Worm (Caenorhabditis elegans) whole organism, early embryonic: ENCODE measurements around the gene farl-11.

Source experiments
- B0310.2 ChIP-seq: sonication (generic microtip); optimal IDR thresholded peaks from 2 replicates; lab custom pipeline; 2016; ENCODE audit warnings: mild to moderate bottlenecking, missing genetic modification characterization, missing compliant biosample characterization
- F13C5.2 ChIP-seq: sonication (generic microtip); optimal IDR thresholded peaks from 2 replicates; lab custom pipeline; 2017; ENCODE audit warnings: mild to moderate bottlenecking, missing genetic modification characterization, inconsistent platforms, missing compliant biosample characterization
- aly-1 ChIP-seq: sonication (generic microtip); optimal IDR thresholded peaks from 2 replicates; lab custom pipeline; 2016; ENCODE audit warnings: missing genetic modification characterization, missing compliant biosample characterization
- ama-1 ChIP-seq: fragments of 150-350 bp; optimal IDR thresholded peaks from 2 replicates; lab custom pipeline; 2014
- ceh-13 ChIP-seq: fragments of 200-800 bp; sonication (Bioruptor generic); optimal IDR thresholded peaks from 2 replicates; lab custom pipeline; 2018; ENCODE audit warnings: mild to moderate bottlenecking, missing genetic modification characterization, missing compliant biosample characterization
- ceh-36 ChIP-seq: sonication (generic microtip); optimal IDR thresholded peaks from 2 replicates; lab custom pipeline; 2016; ENCODE audit warnings: missing genetic modification characterization, inconsistent platforms, missing compliant biosample characterization
- ets-7 ChIP-seq: sonication (generic microtip); optimal IDR thresholded peaks from 2 replicates; lab custom pipeline; 2016; ENCODE audit warnings: missing genotype, missing genetic modification characterization, missing compliant biosample characterization
- flt-1 ChIP-seq: fragments of 200-800 bp; sonication (Bioruptor generic); IDR thresholded peaks from 2 replicates; pipeline ENCODE4 v1.3.6; 2022; ENCODE audit warnings: missing genetic modification characterization, missing compliant biosample characterization
- hmbx-1 ChIP-seq: sonication (generic microtip); optimal IDR thresholded peaks from 2 replicates; lab custom pipeline; 2016; ENCODE audit warnings: mild to moderate bottlenecking, missing genetic modification characterization, missing compliant biosample characterization
- hmg-4 ChIP-seq: fragments of 200-800 bp; sonication (Bioruptor generic); optimal IDR thresholded peaks from 2 replicates; lab custom pipeline; 2018; ENCODE audit warnings: mild to moderate bottlenecking, missing genetic modification characterization, missing compliant biosample characterization
- hnd-1 ChIP-seq: sonication (generic microtip); optimal IDR thresholded peaks from 2 replicates; lab custom pipeline; 2016; ENCODE audit warnings: missing genetic modification characterization, missing compliant biosample characterization
- pes-1 ChIP-seq: fragments of 200-800 bp; sonication (Bioruptor generic); IDR thresholded peaks from 2 replicates; pipeline ENCODE4 v1.3.6; 2022; ENCODE audit warnings: missing genetic modification reagents, missing genetic modification characterization, missing compliant biosample characterization
- scrt-1 ChIP-seq: fragments of 200-800 bp; sonication (Bioruptor generic); IDR thresholded peaks from 2 replicates; pipeline ENCODE4 v1.3.6; 2022; ENCODE audit warnings: missing genetic modification characterization, missing compliant biosample characterization
- sea-1 ChIP-seq: fragments of 200-800 bp; sonication (Bioruptor generic); conservative IDR thresholded peaks from 2 replicates; pipeline ENCODE4 v1.3.6; 2022; ENCODE audit warnings: missing genetic modification characterization, missing compliant biosample characterization
- tbx-11 ChIP-seq: fragments of 200-800 bp; sonication (Bioruptor generic); IDR thresholded peaks from 2 replicates; pipeline ENCODE4 v1.3.6; 2022; ENCODE audit warnings: missing genetic modification characterization, missing compliant biosample characterization
- tbx-37 ChIP-seq: fragments of 200-800 bp; sonication (Bioruptor generic); conservative IDR thresholded peaks from 2 replicates; pipeline ENCODE4 v1.3.6; 2022; ENCODE audit warnings: missing genetic modification reagents, missing genetic modification characterization, missing compliant biosample characterization
- tra-4 ChIP-seq: sonication (generic microtip); optimal IDR thresholded peaks from 2 replicates; lab custom pipeline; 2017; ENCODE audit warnings: missing genetic modification characterization, missing compliant biosample characterization

Gene farl-11

DNA sequence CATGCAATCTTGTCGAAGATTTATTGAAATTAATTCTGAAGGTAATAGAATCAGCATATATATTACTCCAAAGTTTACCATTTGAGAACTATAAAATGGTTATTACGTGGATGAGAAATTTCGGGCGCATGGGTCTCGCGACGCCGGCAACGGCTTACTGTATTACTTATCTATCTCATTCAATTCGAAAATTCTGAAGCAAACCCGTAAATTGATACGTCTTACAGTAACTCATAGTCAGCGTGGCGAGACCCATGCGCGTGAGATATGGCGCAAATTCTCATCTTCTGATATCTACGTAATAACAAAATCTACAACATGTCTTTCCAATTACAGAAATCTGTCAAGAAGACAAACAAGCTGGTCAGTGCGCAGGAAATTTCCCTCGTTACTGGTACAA lies 14.7 kb upstream of the farl-11 start:
- TF ChIP-seq tbx-11 (GFP tag; lab: Robert Waterston, UW) (no peak), B0310.2 (tag; lab: Kevin White, UChicago) (no peak), F13C5.2 (tag; lab: Kevin White, UChicago) (no peak), ets-7 (tag; lab: Kevin White, UChicago) (no peak), hmbx-1 (no peak), pes-1 (GFP tag; lab: Robert Waterston, UW) (no peak)

DNA sequence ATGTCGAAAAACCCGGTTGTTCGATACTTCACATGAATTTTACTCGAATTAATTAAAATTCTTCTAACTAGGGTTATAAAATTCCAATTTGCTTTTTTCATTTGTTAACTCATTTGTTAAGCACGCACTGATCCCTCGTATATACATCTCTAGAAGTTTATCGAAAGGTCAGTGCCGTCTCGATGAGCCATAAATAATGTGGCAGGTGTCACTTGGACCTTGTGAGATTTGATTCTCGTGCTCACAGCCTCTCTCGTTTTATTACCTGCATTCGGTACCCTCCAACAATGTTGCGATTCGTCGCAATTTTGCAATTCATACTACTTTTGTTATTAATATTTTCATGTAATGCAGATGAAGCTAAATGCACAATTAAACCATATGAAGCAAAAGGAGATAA lies 11.5 kb upstream of the farl-11 start, which contains the start of gene spon-1:
Gene spon-1, plus strand, starts transcription at position 208 of the 400 bp plus-strand sequence.
- no peak for TF ChIP-seq scrt-1 (GFP tag; lab: Robert Waterston, UW)
- TF ChIP-seq ets-7 (tag; lab: Kevin White, UChicago), result no peak
- no peak for TF ChIP-seq tbx-11 (GFP tag; lab: Robert Waterston, UW)
- TF ChIP-seq hmbx-1, result no peak
- TF ChIP-seq pes-1 (GFP tag; lab: Robert Waterston, UW), result no peak
- no peak for TF ChIP-seq F13C5.2 (tag; lab: Kevin White, UChicago)
- no peak for TF ChIP-seq tbx-37 (GFP tag; lab: Robert Waterston, UW)
- no peak for TF ChIP-seq flt-1
- TF ChIP-seq ama-1 (lab: Kevin White, UChicago), result no peak

- no peak for TF ChIP-seq hnd-1
- no peak for TF ChIP-seq ama-1 (lab: Kevin White, UChicago)
- no peak for TF ChIP-seq tbx-37 (GFP tag; lab: Robert Waterston, UW)
- TF ChIP-seq flt-1, result no peak
- TF ChIP-seq tbx-11 (GFP tag; lab: Robert Waterston, UW), result no peak
- TF ChIP-seq ceh-13, result no peak
- no peak for TF ChIP-seq B0310.2 (tag; lab: Kevin White, UChicago)
These were observed 10.8 kb upstream of the farl-11 start, which contains the start of gene cutl-5 for ce11 chrII:7115638-7116037. TSS of gene cutl-5 (minus strand) at chrII:7115906.

DNA sequence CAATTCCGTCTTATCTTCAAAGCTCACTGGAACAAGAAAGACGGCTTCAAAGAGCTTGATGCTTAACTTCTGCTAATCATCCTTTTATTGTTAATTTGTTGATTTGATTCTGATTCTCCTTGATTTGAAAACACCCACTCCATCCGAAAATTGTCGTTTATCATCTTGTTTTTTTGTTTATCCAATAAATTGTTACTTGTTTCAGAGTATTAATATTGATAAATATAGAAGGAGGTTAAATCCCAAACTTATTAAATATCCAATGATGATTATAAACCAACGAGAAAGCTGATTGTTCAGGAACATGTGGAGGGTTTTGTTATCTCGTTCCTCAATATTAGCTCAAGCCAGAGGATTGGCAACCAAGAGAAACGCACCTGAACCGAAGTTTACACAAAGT lies 7.9 kb upstream of the farl-11 start, which contains the start of gene F10E7.6:
Gene F10E7.6, plus strand, starts transcription at position 301 of the 400 bp plus-strand sequence.
- TF ChIP-seq aly-1 (no peak), pes-1 (GFP tag; lab: Robert Waterston, UW) (no peak), hmg-4 (GFP tag; lab: Kevin White, UChicago) (no peak), hmbx-1 (no peak), scrt-1 (GFP tag; lab: Robert Waterston, UW) (no peak), ceh-13 (no peak), F13C5.2 (tag; lab: Kevin White, UChicago) (no peak), tra-4 (tag; lab: Kevin White, UChicago) (no peak), ama-1 (lab: Kevin White, UChicago) (no peak), ceh-36 (tag; lab: Kevin White, UChicago) (no peak), tbx-37 (GFP tag; lab: Robert Waterston, UW) (no peak), B0310.2 (tag; lab: Kevin White, UChicago) (no peak), hnd-1 (no peak), flt-1 (no peak), tbx-11 (GFP tag; lab: Robert Waterston, UW) (no peak), ets-7 (tag; lab: Kevin White, UChicago) (no peak)

ce11 chrII:7111657-7112049 lies 6.8 kb upstream of the farl-11 start, which contains the start of gene F10E7.5:
TSS of gene F10E7.5 (plus strand) at chrII:7111978.
- TF ChIP-seq flt-1 (no peak), ceh-36 (tag; lab: Kevin White, UChicago) (no peak), F13C5.2 (tag; lab: Kevin White, UChicago) (peak; percentile 68)

- no peak for TF ChIP-seq tbx-37 (GFP tag; lab: Robert Waterston, UW)
- TF ChIP-seq ets-7 (tag; lab: Kevin White, UChicago), result no peak
- no peak for TF ChIP-seq F13C5.2 (tag; lab: Kevin White, UChicago)
- no peak for TF ChIP-seq tra-4 (tag; lab: Kevin White, UChicago)
- no peak for TF ChIP-seq ama-1 (lab: Kevin White, UChicago)
- TF ChIP-seq sea-1 (GFP tag; lab: Robert Waterston, UW), result no peak
- no peak for TF ChIP-seq pes-1 (GFP tag; lab: Robert Waterston, UW)
- no peak for TF ChIP-seq scrt-1 (GFP tag; lab: Robert Waterston, UW)
- TF ChIP-seq B0310.2 (tag; lab: Kevin White, UChicago), result no peak
- TF ChIP-seq hmg-4 (GFP tag; lab: Kevin White, UChicago), result no peak
These were observed 6.3 kb upstream of the farl-11 start for ce11 chrII:7111012-7111656.

DNA sequence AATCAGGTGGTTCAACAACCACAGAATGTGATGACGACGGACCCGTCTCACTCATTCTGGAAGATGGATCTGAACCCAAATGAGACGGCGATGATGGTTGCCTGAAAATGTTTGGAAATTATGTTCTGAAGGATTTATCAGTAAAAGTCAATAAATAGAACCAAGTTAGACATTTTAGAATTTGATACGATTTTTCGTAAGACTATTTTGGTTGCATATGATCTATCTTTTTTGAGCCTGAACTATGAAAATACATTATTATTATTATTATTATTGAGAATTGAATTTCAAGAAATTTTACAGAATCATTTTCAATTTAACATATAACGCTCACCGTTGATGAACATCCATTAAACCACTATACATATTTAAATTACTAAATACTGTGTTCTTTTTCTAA lies 5.1 kb upstream of the farl-11 start, which contains the start of gene F10E7.9:
Gene F10E7.9, minus strand, starts transcription at position 101 of the 400 bp plus-strand sequence.
- TF ChIP-seq ceh-13, result no peak
- TF ChIP-seq tbx-37 (GFP tag; lab: Robert Waterston, UW), result no peak
- TF ChIP-seq hnd-1, result no peak
- TF ChIP-seq sea-1 (GFP tag; lab: Robert Waterston, UW), result no peak
- TF ChIP-seq flt-1, result no peak
- no peak for TF ChIP-seq F13C5.2 (tag; lab: Kevin White, UChicago)
- TF ChIP-seq B0310.2 (tag; lab: Kevin White, UChicago), result no peak
- no peak for TF ChIP-seq aly-1
- no peak for TF ChIP-seq tbx-11 (GFP tag; lab: Robert Waterston, UW)
- TF ChIP-seq hmg-4 (GFP tag; lab: Kevin White, UChicago), result no peak
- TF ChIP-seq tra-4 (tag; lab: Kevin White, UChicago), result no peak

- TF ChIP-seq ceh-36 (tag; lab: Kevin White, UChicago), result no peak
- TF ChIP-seq ceh-13, result no peak
- TF ChIP-seq scrt-1 (GFP tag; lab: Robert Waterston, UW), result no peak
- TF ChIP-seq hnd-1, result no peak
- TF ChIP-seq hmbx-1, result no peak
- TF ChIP-seq pes-1 (GFP tag; lab: Robert Waterston, UW), result no peak
- no peak for TF ChIP-seq F13C5.2 (tag; lab: Kevin White, UChicago)
- no peak for TF ChIP-seq ets-7 (tag; lab: Kevin White, UChicago)
- no peak for TF ChIP-seq aly-1
- no peak for TF ChIP-seq tra-4 (tag; lab: Kevin White, UChicago)
- TF ChIP-seq flt-1, result no peak
- TF ChIP-seq B0310.2 (tag; lab: Kevin White, UChicago), result no peak
- TF ChIP-seq hmg-4 (GFP tag; lab: Kevin White, UChicago), result no peak
- no peak for TF ChIP-seq sea-1 (GFP tag; lab: Robert Waterston, UW)
- no peak for TF ChIP-seq tbx-11 (GFP tag; lab: Robert Waterston, UW)
- no peak for TF ChIP-seq tbx-37 (GFP tag; lab: Robert Waterston, UW)
- TF ChIP-seq ama-1 (lab: Kevin White, UChicago), result no peak
These were observed 1.5 kb upstream of the farl-11 start for ce11 chrII:7106313-7106712.
